Worm (Caenorhabditis elegans) whole organism, dauer: ENCODE results near the gene srx-5.

Experiments used
- unc-62 ChIP-seq: sonication (generic microtip); optimal IDR thresholded peaks from 2 replicates; lab custom pipeline; 2017; ENCODE audit warnings: missing biosample characterization, missing genetic modification reagents, missing genetic modification characterization

Gene srx-5

DNA sequence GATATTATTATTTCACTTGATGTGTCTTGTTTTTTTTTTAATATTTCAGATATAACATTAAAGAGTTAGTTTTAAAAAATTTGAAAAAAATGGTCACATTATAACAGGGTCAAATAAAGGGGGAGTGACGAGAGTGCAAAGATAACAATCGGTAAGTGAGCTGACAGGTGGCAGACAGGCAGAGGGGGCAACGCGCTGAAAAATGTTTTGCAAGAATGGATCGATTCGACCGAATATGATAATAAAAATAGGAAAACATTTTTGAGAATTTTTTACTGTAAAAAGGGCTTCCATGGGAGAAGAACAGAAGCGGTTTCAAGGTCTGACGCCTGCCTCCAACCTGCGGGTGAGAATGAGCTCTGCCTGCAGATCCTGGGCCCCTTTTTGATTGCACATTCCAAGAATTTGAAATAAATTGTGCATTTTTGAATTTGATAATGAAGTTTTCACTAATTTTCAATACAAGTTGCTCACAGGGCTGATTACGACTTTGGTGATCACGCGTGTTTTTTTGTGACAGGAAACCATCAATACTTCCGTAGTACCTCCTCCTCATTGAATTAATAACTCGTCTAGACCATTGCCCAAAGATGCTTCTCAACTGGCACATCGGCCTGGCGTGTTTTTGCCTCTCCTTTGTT lies at the start of gene srx-5, which contains the start of gene ugt-29:
TSS of gene srx-5 (plus strand) at position 591 of the 641 bp plus-strand sequence.
TSS of gene ugt-29 (minus strand) at position 101 of the 641 bp plus-strand sequence.
- no peak for TF ChIP-seq unc-62 (GFP tag; lab: Kevin White, UChicago)

DNA sequence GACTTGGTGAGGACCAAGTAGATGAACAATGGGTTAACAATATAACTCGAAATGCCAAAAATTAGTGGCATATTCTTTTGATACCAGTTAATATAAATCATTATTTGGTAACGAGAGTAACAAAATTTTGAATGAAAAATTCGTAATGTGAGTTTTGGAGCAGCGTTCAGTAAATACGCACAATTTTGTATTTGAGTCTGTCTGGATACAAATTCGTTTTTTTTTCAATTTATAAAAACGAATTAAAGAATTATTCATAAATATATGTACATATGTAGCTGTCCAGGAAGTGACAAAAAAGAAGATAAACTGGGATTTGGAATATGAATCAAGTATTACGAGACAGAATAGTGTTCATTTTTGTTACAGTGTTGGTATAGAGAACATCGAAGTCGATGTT lies 46.9 kb upstream of the srx-5 start, which contains the start of gene srj-5:
TSS of gene srj-5 (minus strand) at position 101 of the 400 bp plus-strand sequence.
- no peak for TF ChIP-seq unc-62 (GFP tag; lab: Kevin White, UChicago)

DNA sequence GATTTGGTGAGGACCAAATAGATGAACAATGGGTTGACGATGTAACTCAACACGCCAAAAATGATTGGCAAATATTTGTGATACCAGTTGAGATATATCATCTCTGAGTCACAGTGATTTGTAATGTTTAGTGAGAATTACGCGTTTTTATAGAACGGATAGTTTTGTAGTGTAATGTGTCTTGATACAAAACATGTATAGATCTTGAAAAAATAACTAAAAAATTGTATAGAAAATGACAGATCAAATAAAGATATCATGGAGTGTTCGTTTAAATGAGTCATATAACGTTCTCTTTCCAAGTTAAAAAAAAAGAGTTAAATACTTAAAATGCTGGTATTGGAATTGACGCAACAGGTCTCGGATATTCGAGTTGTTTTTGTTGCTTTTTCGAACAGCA lies 45.5 kb upstream of the srx-5 start, which contains the start of gene srj-6:
TSS of gene srj-6 (minus strand) at position 101 of the 400 bp plus-strand sequence.
- TF ChIP-seq unc-62 (GFP tag; lab: Kevin White, UChicago): no peak

DNA sequence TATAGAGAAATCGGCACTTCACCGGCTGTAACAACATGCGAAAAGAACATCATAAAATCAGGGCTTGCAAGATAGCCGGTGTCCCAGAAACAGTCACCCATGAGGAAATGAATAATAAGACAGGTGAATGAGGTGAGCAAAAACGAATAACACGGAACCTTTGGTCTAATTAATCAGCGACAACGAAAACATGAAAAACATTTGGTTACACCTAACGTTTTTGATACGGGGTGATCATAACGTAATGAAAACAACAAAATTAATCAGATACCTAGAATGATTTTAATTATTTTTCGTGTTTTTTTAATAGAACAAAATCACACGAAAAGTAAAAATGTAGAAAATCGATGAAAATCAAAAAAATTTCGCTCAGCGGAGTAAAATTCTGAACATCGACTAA lies 44.1 kb upstream of the srx-5 start, which contains the start of gene srh-245:
TSS of gene srh-245 (minus strand) at position 101 of the 400 bp plus-strand sequence.
- TF ChIP-seq unc-62 (GFP tag; lab: Kevin White, UChicago): no peak

DNA sequence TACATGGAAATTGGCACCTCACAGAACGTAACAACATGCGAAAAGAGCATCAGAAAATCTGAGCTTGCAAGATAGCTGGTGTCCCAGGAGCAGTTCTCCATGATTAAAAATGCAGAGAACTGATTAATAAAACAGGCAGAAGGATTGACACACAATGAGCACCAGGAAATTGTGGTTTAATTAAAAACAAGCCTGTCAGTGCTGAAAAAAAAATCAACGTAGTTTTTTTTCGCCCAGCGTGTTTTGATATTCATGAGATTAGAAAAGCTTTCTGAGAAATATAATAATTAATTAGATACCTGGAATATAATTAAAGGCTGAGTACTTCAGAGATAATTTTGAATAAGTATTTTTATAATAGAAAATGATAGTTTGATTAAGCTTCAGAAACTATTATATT lies 42.2 kb upstream of the srx-5 start, which contains the start of gene srh-246:
TSS of gene srh-246 (minus strand) at position 101 of the 400 bp plus-strand sequence.
- TF ChIP-seq unc-62 (GFP tag; lab: Kevin White, UChicago): no peak

DNA sequence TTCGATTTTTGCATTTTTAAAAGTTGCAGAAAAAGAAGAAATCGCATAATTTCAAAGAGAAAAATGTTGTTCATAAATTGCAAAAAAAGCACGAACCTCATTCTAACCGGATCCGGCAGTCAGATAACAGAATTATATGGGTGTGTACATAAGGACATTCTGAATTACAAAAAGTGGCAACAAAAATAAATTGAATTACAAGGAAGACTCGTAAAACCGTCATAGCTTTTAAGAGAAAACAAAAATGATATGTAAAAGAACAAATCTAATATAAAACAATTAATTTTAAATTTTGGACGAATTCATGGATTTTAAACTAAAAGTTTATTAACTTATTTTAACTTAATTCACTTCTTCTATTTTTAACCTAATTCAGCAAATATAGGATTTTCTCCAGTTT lies 39.7 kb upstream of the srx-5 start, which contains the start of gene F31F4.17:
TSS of gene F31F4.17 (minus strand) at position 101 of the 400 bp plus-strand sequence.
- TF ChIP-seq unc-62 (GFP tag; lab: Kevin White, UChicago): no peak

DNA sequence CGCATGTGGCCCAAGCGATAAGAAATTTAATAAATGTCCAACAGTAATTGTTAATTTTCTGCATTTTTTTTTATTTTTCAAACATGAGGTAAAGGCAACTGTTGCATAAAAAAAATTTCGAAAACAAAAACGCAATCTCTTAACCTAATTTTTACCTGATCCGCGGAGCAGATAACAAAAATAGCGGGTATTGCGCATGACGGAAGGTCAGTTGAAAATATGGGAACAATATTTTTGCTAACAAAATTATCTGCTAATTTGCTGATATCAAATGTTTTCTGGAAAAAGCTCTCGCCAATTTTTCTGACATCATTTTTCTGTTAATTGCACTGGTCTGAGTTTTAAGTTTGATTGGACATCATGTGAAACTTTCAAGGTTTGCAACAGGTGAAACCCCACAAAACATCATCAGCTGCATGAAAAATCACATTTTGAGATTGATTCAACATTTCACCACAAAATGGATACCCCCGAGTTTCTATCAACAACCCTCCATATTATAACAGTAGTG lies 35.5 kb upstream of the srx-5 start, which contains the start of the genes F31F4.11 and srh-266:
TSS of gene F31F4.11 (minus strand) at position 101 of the 511 bp plus-strand sequence.
TSS of gene srh-266 (plus strand) at position 461 of the 511 bp plus-strand sequence.
- no peak for TF ChIP-seq unc-62 (GFP tag; lab: Kevin White, UChicago)

DNA sequence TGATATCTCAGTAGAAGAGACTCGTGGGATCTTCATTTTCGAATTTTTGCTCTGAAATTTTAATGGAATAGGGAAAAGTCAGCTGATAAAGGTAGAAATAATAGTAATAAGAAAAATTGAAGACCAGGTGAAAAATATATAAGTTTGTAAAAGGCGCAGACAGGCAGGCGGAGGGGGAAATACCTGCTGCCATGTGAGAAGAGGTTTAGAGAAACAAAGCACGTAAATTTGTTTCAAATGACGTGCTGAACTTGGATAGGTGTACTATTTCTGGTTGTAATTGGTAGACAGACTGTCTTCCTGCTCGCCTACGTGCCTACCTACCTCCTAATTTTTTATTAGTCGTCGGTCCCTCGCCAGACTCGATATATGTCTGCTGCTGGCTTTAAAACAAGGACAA lies 32.4 kb upstream of the srx-5 start, which contains the start of gene nhr-180:
TSS of gene nhr-180 (minus strand) at position 52 of the 400 bp plus-strand sequence.
- no peak for TF ChIP-seq unc-62 (GFP tag; lab: Kevin White, UChicago)

DNA sequence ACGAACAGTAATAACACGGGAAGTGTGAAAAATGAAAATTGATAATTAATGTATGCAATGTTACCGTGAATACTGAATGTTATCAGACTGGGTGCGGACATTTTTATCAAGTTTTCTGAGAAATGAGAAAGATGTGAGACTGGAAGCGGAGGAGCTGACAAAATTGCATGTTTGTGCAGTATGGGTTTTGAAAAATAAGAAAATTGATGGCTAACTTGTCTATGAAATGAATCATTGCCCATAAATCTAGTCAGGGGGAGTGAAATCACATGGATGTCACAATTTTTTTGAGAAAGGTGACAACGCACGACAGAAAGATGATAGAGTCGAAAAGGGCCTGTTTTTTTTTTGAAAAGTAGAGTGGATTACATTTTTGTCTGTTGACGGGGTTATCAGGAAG lies 28.5 kb upstream of the srx-5 start, which contains the start of gene sru-24:
TSS of gene sru-24 (minus strand) at position 101 of the 400 bp plus-strand sequence.
- no peak for TF ChIP-seq unc-62 (GFP tag; lab: Kevin White, UChicago)

DNA sequence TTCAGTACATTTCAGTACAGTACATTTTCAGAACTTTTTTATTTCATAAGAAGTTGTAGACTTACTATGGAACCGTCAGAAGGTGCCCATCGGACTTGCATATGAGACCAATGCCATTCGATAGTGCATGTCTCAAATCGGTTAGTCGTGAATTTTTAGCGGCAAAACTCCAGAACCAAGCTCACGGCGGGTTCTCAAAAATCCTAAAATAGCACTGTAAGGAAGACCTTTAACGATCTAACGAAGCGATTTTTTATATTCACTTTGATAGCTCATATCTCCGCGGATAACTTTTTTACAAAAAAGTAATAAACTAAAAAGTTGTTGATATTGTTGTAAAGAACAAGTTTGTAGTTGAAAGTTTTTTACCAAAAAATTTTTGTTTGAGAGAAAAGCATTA lies 25.7 kb upstream of the srx-5 start, which contains the start of gene sru-25:
TSS of gene sru-25 (minus strand) at position 101 of the 400 bp plus-strand sequence.
- no peak for TF ChIP-seq unc-62 (GFP tag; lab: Kevin White, UChicago)

DNA sequence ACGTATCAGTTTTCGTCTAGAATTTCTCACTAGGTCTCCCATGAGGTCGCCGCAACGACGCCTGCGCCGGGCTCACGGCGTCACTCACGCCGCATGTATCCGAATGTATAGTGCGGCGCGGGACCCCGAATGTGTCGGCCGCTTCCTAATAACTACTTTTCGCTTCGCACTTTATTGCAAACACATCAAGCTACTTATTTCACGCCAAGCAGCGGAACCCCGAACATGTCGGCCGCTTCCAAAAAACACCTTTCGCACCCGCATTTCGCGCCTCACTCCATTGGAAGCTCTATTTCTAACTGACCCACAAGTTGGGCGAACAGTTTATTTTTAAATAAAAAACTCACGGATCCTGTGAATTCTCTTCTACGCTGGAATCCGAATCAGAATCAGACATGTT lies 23.8 kb upstream of the srx-5 start:
- no peak for TF ChIP-seq unc-62 (GFP tag; lab: Kevin White, UChicago)

DNA sequence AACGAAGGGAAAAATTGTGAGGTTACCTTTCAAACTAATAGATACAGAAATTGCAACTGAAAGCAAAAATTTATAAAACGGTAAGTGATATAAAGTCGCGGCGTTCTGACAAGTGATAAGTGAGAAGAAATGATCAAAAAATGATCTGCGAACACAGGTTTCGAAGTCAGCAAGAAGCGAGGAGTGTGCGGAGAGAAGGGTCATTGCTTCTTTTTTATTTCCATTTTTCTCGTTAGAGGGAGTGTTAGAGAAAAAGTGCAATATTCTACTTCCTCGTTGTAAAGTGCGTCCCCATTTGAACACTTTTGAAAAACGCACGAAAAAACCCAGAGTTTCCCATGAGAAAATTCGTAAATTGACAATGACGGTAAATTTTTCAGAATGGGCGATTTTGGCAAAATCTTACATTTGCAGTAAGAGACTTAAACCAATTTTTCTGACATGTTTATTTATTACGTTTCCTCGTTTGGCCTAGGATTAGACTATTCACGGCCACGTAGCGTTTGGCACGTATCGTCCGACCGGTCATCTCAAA lies 23.3 kb upstream of the srx-5 start, which contains the start of the genes fbxa-72 and srx-21:
TSS of gene fbxa-72 (minus strand) at position 204 of the 535 bp plus-strand sequence.
TSS of gene srx-21 (plus strand) at position 485 of the 535 bp plus-strand sequence.
- no peak for TF ChIP-seq unc-62 (GFP tag; lab: Kevin White, UChicago)

DNA sequence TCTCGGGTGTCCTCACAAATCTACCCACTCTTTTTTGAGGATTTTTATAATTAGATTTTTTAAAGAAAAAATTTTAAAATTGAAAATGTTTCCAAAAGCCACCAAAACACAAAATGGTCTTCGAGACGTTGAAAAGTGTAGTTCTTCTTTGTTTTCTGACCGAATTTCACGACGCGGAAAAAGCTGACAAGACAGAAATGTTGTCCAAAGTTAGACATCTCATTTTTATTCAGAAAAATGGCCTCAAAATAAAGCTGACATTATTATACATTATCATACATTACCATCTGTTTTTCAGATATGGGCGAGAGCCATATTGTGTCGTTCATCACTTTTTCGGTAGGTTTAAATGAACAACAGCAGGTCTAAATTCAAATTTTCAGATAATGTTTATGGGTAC lies 20.2 kb upstream of the srx-5 start, which contains the start of gene srx-22:
TSS of gene srx-22 (plus strand) at position 301 of the 400 bp plus-strand sequence.
- TF ChIP-seq unc-62 (GFP tag; lab: Kevin White, UChicago): no peak

DNA sequence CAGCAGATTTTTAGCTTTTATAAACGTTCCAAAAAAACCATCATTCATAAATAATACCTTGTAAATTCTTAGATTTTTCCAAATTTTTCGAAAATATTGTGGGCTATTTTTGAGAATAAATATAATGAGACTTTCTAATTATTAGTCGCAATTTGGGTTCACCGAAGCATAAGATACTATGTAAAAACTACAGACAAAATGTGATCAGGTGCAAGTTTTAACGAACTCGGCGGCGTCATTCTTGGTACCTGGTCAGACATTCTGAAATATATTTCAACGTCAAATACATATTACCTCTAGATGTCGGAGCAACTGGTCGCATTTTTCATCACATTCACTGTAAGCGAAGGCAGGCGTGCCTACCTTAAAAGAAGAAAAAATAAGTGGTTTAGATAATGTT lies 17.8 kb upstream of the srx-5 start, which contains the start of gene srx-23:
TSS of gene srx-23 (plus strand) at position 301 of the 400 bp plus-strand sequence.
- TF ChIP-seq unc-62 (GFP tag; lab: Kevin White, UChicago): no peak

DNA sequence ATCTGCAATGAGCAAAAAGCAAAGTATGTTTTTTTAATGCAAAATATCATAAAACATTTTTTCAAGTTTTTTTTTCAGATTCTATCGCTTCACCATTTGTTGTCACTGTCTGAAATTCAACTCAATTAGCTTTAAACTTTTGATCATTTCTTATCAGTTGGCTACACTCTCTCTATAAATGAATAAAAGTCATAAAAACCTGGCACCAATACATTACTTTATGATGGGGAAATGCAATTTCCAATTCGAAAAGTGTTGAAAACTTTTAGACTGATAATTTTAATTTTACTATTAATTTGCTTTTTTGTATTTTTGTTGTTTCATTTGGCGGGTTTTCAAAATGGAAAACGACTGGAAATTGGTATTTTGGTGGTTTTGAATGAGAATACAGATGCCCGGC lies 16.0 kb upstream of the srx-5 start, which contains the start of gene F31F4.1:
TSS of gene F31F4.1 (plus strand) at position 203 of the 400 bp plus-strand sequence.
- no peak for TF ChIP-seq unc-62 (GFP tag; lab: Kevin White, UChicago)
